Worm (Caenorhabditis elegans): ENCODE measurements around the gene K01C8.2.
A peak's percentile ranks its signal among the peaks of the same experiment; 100 is the strongest.

K01C8.2 gene

ce11 chrII:8259038-8259437 is 10.2 kb downstream of the K01C8.2 start, which contains the start of gene F35C11.6:
Gene F35C11.6 (minus strand): TSS chrII:8259138.
- no peak for TF ChIP-seq ceh-30 (tag; optimal IDR thresholded peaks at IDR 0.05)
- TF ChIP-seq pax-1 (tag; optimal IDR thresholded peaks at IDR 0.05) = no peak
- no peak for TF ChIP-seq ceh-19 (GFP tag; optimal IDR thresholded peaks at IDR 0.05)
- TF ChIP-seq ceh-9 (tag; optimal IDR thresholded peaks at IDR 0.05) = no peak
- no peak for TF ChIP-seq unc-55 (GFP tag; optimal IDR thresholded peaks at IDR 0.05)
- TF ChIP-seq pha-4 (tag; optimal IDR thresholded peaks at IDR 0.05) = no peak
- no peak for TF ChIP-seq ceh-6 (GFP tag; optimal IDR thresholded peaks at IDR 0.05)
- TF ChIP-seq K09A11.1 (tag; optimal IDR thresholded peaks at IDR 0.05; ENCODE audit: insufficient read depth) = no peak
- no peak for TF ChIP-seq ref-2 (tag; optimal IDR thresholded peaks at IDR 0.05)
- TF ChIP-seq T23F11.4 (GFP tag; optimal IDR thresholded peaks at IDR 0.05) = no peak
- TF ChIP-seq elt-2 (tag; optimal IDR thresholded peaks at IDR 0.05) = no peak
- no peak for TF ChIP-seq K02D7.2 (tag; optimal IDR thresholded peaks at IDR 0.05)
- TF ChIP-seq ceh-18 (tag; optimal IDR thresholded peaks at IDR 0.05) = no peak
- no peak for TF ChIP-seq odd-2 (tag; optimal IDR thresholded peaks at IDR 0.05)

- no peak for TF ChIP-seq pha-4 (tag; optimal IDR thresholded peaks at IDR 0.05)
- TF ChIP-seq syd-9 (tag; optimal IDR thresholded peaks at IDR 0.05) = no peak
- no peak for TF ChIP-seq ceh-30 (tag; optimal IDR thresholded peaks at IDR 0.05)
- TF ChIP-seq ama-1 (optimal IDR thresholded peaks at IDR 0.05) = no peak
- no peak for TF ChIP-seq hlh-15 (tag; optimal IDR thresholded peaks at IDR 0.05)
- TF ChIP-seq nhr-11 (tag; optimal IDR thresholded peaks at IDR 0.05) = no peak
- no peak for TF ChIP-seq C08G9.2 (tag; optimal IDR thresholded peaks at IDR 0.05)
Observed at ce11 chrII:8256013-8256412, 13.2 kb downstream of the K01C8.2 start, which contains the start of gene F35C11.7. Gene F35C11.7 (plus strand): TSS chrII:8256313.

DNA sequence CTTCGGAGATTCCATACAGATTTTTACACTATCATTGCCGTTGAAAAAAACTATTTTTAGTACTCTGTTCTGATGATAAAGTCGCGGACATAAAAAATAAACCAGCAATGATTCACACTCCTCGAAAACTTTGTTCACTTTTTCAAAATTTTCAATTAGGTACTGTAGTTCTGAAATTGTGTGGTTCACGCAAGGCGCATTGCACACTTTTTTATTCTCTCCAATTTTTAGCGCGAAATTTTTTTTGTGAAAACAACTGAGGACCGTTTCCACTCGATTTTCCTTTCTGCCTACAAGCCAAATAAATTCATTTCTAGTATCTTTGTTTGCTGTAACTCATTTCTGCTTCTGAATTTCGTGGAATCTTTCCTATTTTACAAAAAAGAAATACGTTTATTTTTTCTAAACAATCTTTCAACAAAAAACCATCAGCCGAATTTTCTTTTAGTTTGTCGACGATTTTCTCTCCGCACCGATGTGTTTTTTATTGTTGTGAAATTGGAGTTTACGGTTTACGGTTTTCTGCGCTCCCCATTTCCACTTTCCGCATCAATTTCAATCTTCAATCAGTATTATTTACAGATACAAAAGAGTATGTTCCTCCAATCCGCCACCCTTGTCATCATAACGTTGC is 16.0 kb downstream of the K01C8.2 start, which contains the start of gene F35C11.5:
Gene F35C11.5, plus strand, starts transcription at position 584 of the 634 bp plus-strand sequence.
- TF ChIP-seq dve-1 (tag; optimal IDR thresholded peaks at IDR 0.05) = no peak
- no peak for TF ChIP-seq hlh-6 (tag; optimal IDR thresholded peaks at IDR 0.05)
- no peak for TF ChIP-seq elt-2 (tag; optimal IDR thresholded peaks at IDR 0.05)
- no peak for TF ChIP-seq rnt-1 (tag; optimal IDR thresholded peaks at IDR 0.05)
- no peak for TF ChIP-seq tbx-2 (tag; optimal IDR thresholded peaks at IDR 0.05)
- no peak for TF ChIP-seq ets-4 (tag; optimal IDR thresholded peaks at IDR 0.05)
- no peak for TF ChIP-seq T23F11.4 (GFP tag; optimal IDR thresholded peaks at IDR 0.05)

DNA sequence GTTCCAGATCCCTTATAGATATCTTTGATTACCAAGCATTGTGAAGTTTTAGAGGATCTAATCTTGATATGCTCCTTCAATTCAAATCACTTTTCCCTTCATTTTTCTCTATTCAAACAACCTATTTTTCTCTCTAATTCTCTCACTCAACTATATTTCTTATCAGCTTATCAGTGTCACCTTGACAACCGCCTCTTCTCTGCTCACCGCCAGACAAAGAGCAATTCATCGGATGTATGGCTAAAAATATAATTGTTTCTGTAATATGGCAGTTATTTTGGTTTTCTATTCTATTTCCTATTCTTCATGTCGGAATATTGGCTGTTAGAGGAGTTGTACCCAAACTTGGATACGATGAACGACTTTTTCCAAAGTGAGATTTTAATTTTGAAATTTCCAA is 19.5 kb downstream of the K01C8.2 start:
- no peak for TF ChIP-seq nfya-1 (tag; optimal IDR thresholded peaks at IDR 0.05)
- peak; percentile 55 for TF ChIP-seq elt-2 (tag; optimal IDR thresholded peaks at IDR 0.05)

DNA sequence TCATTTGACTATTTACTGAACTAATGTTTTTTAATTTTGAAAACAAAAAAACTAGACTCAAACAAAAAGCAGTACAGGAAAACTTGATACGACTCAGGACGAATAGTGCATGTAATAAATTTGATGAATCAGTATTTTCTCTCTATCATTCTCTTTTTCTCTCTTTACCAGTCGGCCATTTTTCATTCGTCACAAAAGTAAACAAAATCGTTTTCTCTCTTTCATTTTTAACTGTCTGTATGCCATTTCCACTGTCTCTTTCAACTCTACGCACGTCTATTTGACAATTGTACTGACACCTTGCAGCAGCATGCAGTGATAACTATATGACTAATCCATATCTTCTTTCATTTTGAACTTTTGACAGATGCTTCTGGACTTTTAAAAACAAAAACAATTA is 20.5 kb downstream of the K01C8.2 start, which contains the start of the genes F35C11.2 and F35C11.4:
Gene F35C11.2, minus strand, starts transcription at position 90 of the 400 bp plus-strand sequence.
Gene F35C11.4, plus strand, starts transcription at position 260 of the 400 bp plus-strand sequence.
- TF ChIP-seq ceh-19 (GFP tag; optimal IDR thresholded peaks at IDR 0.05) (no peak), madf-2 (tag; optimal IDR thresholded peaks at IDR 0.05) (no peak), sox-4 (tag; optimal IDR thresholded peaks at IDR 0.05) (no peak), C08G9.2 (tag; optimal IDR thresholded peaks at IDR 0.05) (no peak), ceh-45 (GFP tag; IDR thresholded peaks at IDR 0.05) (no peak), lin-11 (tag; optimal IDR thresholded peaks at IDR 0.05) (no peak), hlh-30 (tag; optimal IDR thresholded peaks at IDR 0.05; ENCODE audit: insufficient read depth) (no peak)

DNA sequence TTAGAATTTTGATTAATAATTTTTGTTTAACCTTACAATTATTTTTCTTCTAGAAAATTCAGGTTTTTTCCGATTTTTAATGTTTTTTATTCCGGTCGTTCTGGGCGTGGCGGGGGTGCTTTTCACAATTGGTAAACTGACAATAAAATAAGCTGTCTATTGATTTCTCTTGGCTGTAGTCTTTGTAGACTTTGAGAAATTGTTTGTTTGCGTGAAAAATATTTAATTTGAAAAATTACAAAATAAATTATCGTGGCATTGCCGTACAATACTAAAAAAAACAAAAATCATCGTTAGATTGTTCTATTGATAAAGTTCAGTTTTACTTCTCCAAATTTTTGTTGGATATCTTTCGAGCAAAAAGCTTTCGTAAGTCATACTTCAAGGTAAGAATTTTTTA is 22.8 kb downstream of the K01C8.2 start, which contains the start of gene F35C11.3:
Gene F35C11.3, plus strand, starts transcription at position 301 of the 400 bp plus-strand sequence.
- TF ChIP-seq sox-2 (GFP tag; IDR thresholded peaks at IDR 0.05) (no peak), madf-2 (tag; optimal IDR thresholded peaks at IDR 0.05) (no peak), odd-2 (tag; optimal IDR thresholded peaks at IDR 0.05) (no peak), K09A11.1 (tag; optimal IDR thresholded peaks at IDR 0.05; ENCODE audit: insufficient read depth) (no peak), mec-3 (tag; optimal IDR thresholded peaks at IDR 0.05; ENCODE audit: borderline replicate concordance) (no peak), gmeb-2 (tag; optimal IDR thresholded peaks at IDR 0.05) (no peak), sdc-2 (tag; optimal IDR thresholded peaks at IDR 0.05) (no peak), ceh-45 (GFP tag; IDR thresholded peaks at IDR 0.05) (no peak), hlh-15 (tag; optimal IDR thresholded peaks at IDR 0.05) (no peak), pha-2 (tag; optimal IDR thresholded peaks at IDR 0.05) (no peak), pag-3 (tag; optimal IDR thresholded peaks at IDR 0.05; ENCODE audit: borderline replicate concordance) (no peak), nhr-11 (tag; optimal IDR thresholded peaks at IDR 0.05) (no peak), tbx-7 (tag; optimal IDR thresholded peaks at IDR 0.05) (no peak)

Data from whole organism, late embryonic.